Fruit fly (Drosophila melanogaster) whole organism, embryonic: Measurements from ENCODE around the gene CG17929.

Experiments
- B-H1 ChIP-seq: fragments of 200-800 bp; sonication (Bioruptor generic); IDR thresholded peaks from 3 replicates; pipeline ENCODE4 v1.3.6; 2022; ENCODE audit warnings: missing biosample characterization, missing genetic modification characterization
- CG10654 ChIP-seq: fragments of 200-800 bp; sonication (Bioruptor generic); optimal IDR thresholded peaks from 2 replicates; lab custom pipeline; 2016; ENCODE audit warnings: missing biosample characterization, missing genetic modification characterization
- CG10979 ChIP-seq: fragments of 200-800 bp; sonication (Bioruptor generic); optimal IDR thresholded peaks from 2 replicates; lab custom pipeline; 2018; ENCODE audit warnings: missing biosample characterization, mild to moderate bottlenecking, missing genetic modification characterization, moderate library complexity
- CG11247 ChIP-seq: fragments of 200-800 bp; sonication (Bioruptor generic); IDR thresholded peaks from 2 replicates; pipeline ENCODE4 v1.3.6; 2022; ENCODE audit warnings: missing biosample characterization, missing genetic modification characterization
- CG11456 ChIP-seq: fragments of 200-800 bp; sonication (Bioruptor generic); IDR thresholded peaks from 3 replicates; pipeline ENCODE4 v1.3.6; 2022; ENCODE audit warnings: missing biosample characterization, missing genetic modification characterization
- CG12769 ChIP-seq: fragments of 200-800 bp; sonication (Bioruptor generic); optimal IDR thresholded peaks from 2 replicates; lab custom pipeline; 2019; ENCODE audit warnings: missing biosample characterization, mild to moderate bottlenecking, missing genetic modification characterization, moderate library complexity
- CG13624 ChIP-seq: fragments of 200-800 bp; sonication (Bioruptor generic); optimal IDR thresholded peaks from 2 replicates; lab custom pipeline; 2016; ENCODE audit warnings: missing biosample characterization, missing genetic modification characterization
- CG16779 ChIP-seq: fragments of 200-800 bp; sonication (Bioruptor generic); IDR thresholded peaks from 2 replicates; pipeline ENCODE4 v1.3.6; 2022; ENCODE audit warnings: missing biosample characterization, missing genetic modification characterization
- CG17328 ChIP-seq: fragments of 200-800 bp; sonication (Bioruptor generic); IDR thresholded peaks from 2 replicates; pipeline ENCODE4 v1.3.6; 2022; ENCODE audit warnings: missing biosample characterization, missing genetic modification characterization
- CG18011 ChIP-seq: fragments of 200-800 bp; sonication (Bioruptor generic); optimal IDR thresholded peaks from 2 replicates; lab custom pipeline; 2017; ENCODE audit warnings: missing biosample characterization, missing genetic modification characterization, mild to moderate bottlenecking, moderate library complexity, missing genotype
- CG18599 ChIP-seq: fragments of 200-800 bp; sonication (Bioruptor generic); optimal IDR thresholded peaks from 3 replicates; lab custom pipeline; 2017; ENCODE audit warnings: missing biosample characterization, missing genetic modification characterization, mild to moderate bottlenecking, moderate library complexity, missing genetic modification reagents
- CG2199 ChIP-seq: fragments of 200-800 bp; sonication (Bioruptor generic); IDR thresholded peaks from 3 replicates; pipeline ENCODE4 v1.3.6; 2022; ENCODE audit warnings: missing biosample characterization, missing genetic modification characterization
- CG3847 ChIP-seq: fragments of 200-800 bp; sonication (Bioruptor generic); IDR thresholded peaks from 2 replicates; pipeline ENCODE4 v1.3.6; 2022; ENCODE audit warnings: missing biosample characterization, missing genetic modification characterization
- CG4328 ChIP-seq: fragments of 200-800 bp; sonication (Bioruptor generic); optimal IDR thresholded peaks from 3 replicates; lab custom pipeline; 2017; ENCODE audit warnings: missing biosample characterization, missing genetic modification reagents, missing genetic modification characterization
- CG7357 ChIP-seq: fragments of 200-800 bp; sonication (Bioruptor generic); IDR thresholded peaks from 3 replicates; pipeline ENCODE4 v1.3.6; 2022; ENCODE audit warnings: missing biosample characterization, missing genetic modification characterization
- CG7556 ChIP-seq: fragments of 200-800 bp; sonication (Bioruptor generic); optimal IDR thresholded peaks from 2 replicates; lab custom pipeline; 2017; ENCODE audit warnings: missing biosample characterization, mild to moderate bottlenecking, missing genetic modification characterization
- CG7786 ChIP-seq: fragments of 200-800 bp; sonication (Bioruptor generic); optimal IDR thresholded peaks from 2 replicates; lab custom pipeline; 2016; ENCODE audit warnings: missing biosample characterization, missing genetic modification characterization
- CkIIα-i1 ChIP-seq: fragments of 200-800 bp; sonication (Bioruptor generic); IDR thresholded peaks from 2 replicates; pipeline ENCODE4 v1.3.6; 2022; ENCODE audit warnings: missing biosample characterization, missing genetic modification characterization
- Doc2 ChIP-seq: fragments of 200-800 bp; sonication (Bioruptor generic); IDR thresholded peaks from 2 replicates; pipeline ENCODE4 v1.3.6; 2022; ENCODE audit warnings: missing biosample characterization, missing genetic modification characterization
- Hand ChIP-seq: fragments of 200-800 bp; sonication (Bioruptor generic); optimal IDR thresholded peaks from 2 replicates; lab custom pipeline; 2017; ENCODE audit warnings: mild to moderate bottlenecking, missing biosample characterization, missing genetic modification reagents, missing genetic modification characterization
- Hr3 ChIP-seq: fragments of 200-800 bp; sonication (Bioruptor generic); optimal IDR thresholded peaks from 3 replicates; lab custom pipeline; 2016; ENCODE audit warnings: missing biosample characterization, missing genetic modification characterization
- Mrtf ChIP-seq: fragments of 200-800 bp; sonication (Bioruptor generic); IDR thresholded peaks from 3 replicates; pipeline ENCODE4 v1.3.6; 2022; ENCODE audit warnings: missing biosample characterization, missing genetic modification characterization
- Nf-YA ChIP-seq: fragments of 200-800 bp; sonication (Bioruptor generic); IDR thresholded peaks from 2 replicates; pipeline ENCODE4 v1.3.6; 2022; ENCODE audit warnings: missing biosample characterization, missing genetic modification characterization
- Ravus ChIP-seq: fragments of 200-800 bp; sonication (Bioruptor generic); IDR thresholded peaks from 2 replicates; pipeline ENCODE4 v1.3.6; 2022; ENCODE audit warnings: missing biosample characterization, missing genetic modification characterization
- Six4 ChIP-seq: fragments of 200-800 bp; sonication (Bioruptor generic); optimal IDR thresholded peaks from 2 replicates; lab custom pipeline; 2016; ENCODE audit warnings: missing biosample characterization, missing genetic modification characterization
- TFAM ChIP-seq: fragments of 200-800 bp; sonication (Bioruptor generic); optimal IDR thresholded peaks from 2 replicates; lab custom pipeline; 2017; ENCODE audit warnings: missing biosample characterization, missing genetic modification characterization, inconsistent platforms
- Tbp ChIP-seq: fragments of >200 bp; optimal IDR thresholded peaks from 2 replicates; lab custom pipeline; 2018; ENCODE audit warnings: missing biosample characterization, missing genetic modification characterization
- al ChIP-seq: fragments of 200-800 bp; sonication (Bioruptor generic); IDR thresholded peaks from 2 replicates; pipeline ENCODE4 v1.3.6; 2022; ENCODE audit warnings: missing biosample characterization, missing genetic modification characterization
- ase ChIP-seq: fragments of 200-800 bp; sonication (Bioruptor generic); IDR thresholded peaks from 3 replicates; pipeline ENCODE4 v1.3.6; 2022; ENCODE audit warnings: missing biosample characterization, missing genetic modification characterization
- ato ChIP-seq: fragments of 200-800 bp; sonication (Bioruptor generic); IDR thresholded peaks from 2 replicates; pipeline ENCODE4 v1.3.6; 2022; ENCODE audit warnings: missing biosample characterization, missing genetic modification characterization; ENCODE audit not compliant: partially characterized antibody
- bbx ChIP-seq: fragments of 200-800 bp; sonication (Bioruptor generic); IDR thresholded peaks from 2 replicates; pipeline ENCODE4 v1.3.6; 2022; ENCODE audit warnings: missing biosample characterization, missing genetic modification characterization; ENCODE audit not compliant: partially characterized antibody
- bcd ChIP-seq: fragments of 200-800 bp; sonication (Bioruptor generic); optimal IDR thresholded peaks from 2 replicates; lab custom pipeline; 2017; ENCODE audit warnings: missing biosample characterization, mild to moderate bottlenecking, missing genetic modification characterization
- br ChIP-seq: fragments of >200 bp; optimal IDR thresholded peaks from 2 replicates; lab custom pipeline; 2017
- cad ChIP-seq: fragments of >200 bp; optimal IDR thresholded peaks from 2 replicates; lab custom pipeline; 2017; ENCODE audit warnings: missing biosample characterization, missing genetic modification characterization
- cwo ChIP-seq: fragments of 200-800 bp; sonication (Bioruptor generic); optimal IDR thresholded peaks from 3 replicates; lab custom pipeline; 2017; ENCODE audit warnings: missing biosample characterization, missing genetic modification characterization, mild to moderate bottlenecking, moderate library complexity, missing genetic modification reagents
- dm ChIP-seq: fragments of 200-800 bp; sonication (Bioruptor generic); optimal IDR thresholded peaks from 3 replicates; lab custom pipeline; 2016; ENCODE audit warnings: missing biosample characterization, missing genetic modification characterization
- emc ChIP-seq: fragments of 200-800 bp; sonication (Bioruptor generic); optimal IDR thresholded peaks from 2 replicates; lab custom pipeline; 2016; ENCODE audit warnings: missing biosample characterization, missing genetic modification characterization
- fd64A ChIP-seq: fragments of 200-800 bp; sonication (Bioruptor generic); optimal IDR thresholded peaks from 3 replicates; lab custom pipeline; 2018; ENCODE audit warnings: missing biosample characterization, mild to moderate bottlenecking, missing genetic modification characterization
- fu2 ChIP-seq: fragments of 200-800 bp; sonication (Bioruptor generic); optimal IDR thresholded peaks from 2 replicates; lab custom pipeline; 2016; ENCODE audit warnings: missing biosample characterization, missing genetic modification characterization
- gem ChIP-seq: fragments of 200-800 bp; sonication (Bioruptor generic); optimal IDR thresholded peaks from 2 replicates; lab custom pipeline; 2019; ENCODE audit warnings: missing biosample characterization, mild to moderate bottlenecking, missing genetic modification characterization, moderate library complexity
- ham ChIP-seq: fragments of 200-800 bp; sonication (Bioruptor generic); IDR thresholded peaks from 2 replicates; pipeline ENCODE4 v1.3.6; 2022; ENCODE audit warnings: missing biosample characterization, missing genetic modification characterization
- hth ChIP-seq: fragments of >200 bp; optimal IDR thresholded peaks from 2 replicates; lab custom pipeline; 2017; ENCODE audit warnings: inconsistent platforms
- insv ChIP-seq, 2 experiments: fragments of 200-800 bp; sonication (Bioruptor generic); optimal IDR thresholded peaks; 3 replicates each; lab custom pipeline; 2016 to 2018; ENCODE audit warnings: missing biosample characterization in 2 of 2, missing genetic modification characterization in 2 of 2
- kah ChIP-seq: fragments of 200-800 bp; sonication (Bioruptor generic); optimal IDR thresholded peaks from 2 replicates; lab custom pipeline; 2018; ENCODE audit warnings: missing biosample characterization, mild to moderate bottlenecking, missing genetic modification characterization
- kni ChIP-seq: fragments of 200-800 bp; sonication (Bioruptor generic); optimal IDR thresholded peaks from 3 replicates; lab custom pipeline; 2017; ENCODE audit warnings: mild to moderate bottlenecking, missing biosample characterization, missing genetic modification reagents, missing genetic modification characterization
- luna ChIP-seq: fragments of 200-800 bp; sonication (Bioruptor generic); optimal IDR thresholded peaks from 2 replicates; lab custom pipeline; 2016; ENCODE audit warnings: missing biosample characterization, missing genetic modification characterization
- onecut ChIP-seq: fragments of 200-800 bp; sonication (Bioruptor generic); IDR thresholded peaks from 2 replicates; pipeline ENCODE4 v1.3.6; 2022; ENCODE audit warnings: missing biosample characterization, missing genetic modification characterization
- shn ChIP-seq: fragments of 200-800 bp; sonication (Bioruptor generic); optimal IDR thresholded peaks from 3 replicates; lab custom pipeline; 2016; ENCODE audit warnings: missing biosample characterization, missing genetic modification characterization
- sqz ChIP-seq: fragments of 200-800 bp; sonication (Bioruptor generic); optimal IDR thresholded peaks from 3 replicates; lab custom pipeline; 2018; ENCODE audit warnings: missing biosample characterization, mild to moderate bottlenecking, missing genetic modification characterization

The CG17929 gene

DNA sequence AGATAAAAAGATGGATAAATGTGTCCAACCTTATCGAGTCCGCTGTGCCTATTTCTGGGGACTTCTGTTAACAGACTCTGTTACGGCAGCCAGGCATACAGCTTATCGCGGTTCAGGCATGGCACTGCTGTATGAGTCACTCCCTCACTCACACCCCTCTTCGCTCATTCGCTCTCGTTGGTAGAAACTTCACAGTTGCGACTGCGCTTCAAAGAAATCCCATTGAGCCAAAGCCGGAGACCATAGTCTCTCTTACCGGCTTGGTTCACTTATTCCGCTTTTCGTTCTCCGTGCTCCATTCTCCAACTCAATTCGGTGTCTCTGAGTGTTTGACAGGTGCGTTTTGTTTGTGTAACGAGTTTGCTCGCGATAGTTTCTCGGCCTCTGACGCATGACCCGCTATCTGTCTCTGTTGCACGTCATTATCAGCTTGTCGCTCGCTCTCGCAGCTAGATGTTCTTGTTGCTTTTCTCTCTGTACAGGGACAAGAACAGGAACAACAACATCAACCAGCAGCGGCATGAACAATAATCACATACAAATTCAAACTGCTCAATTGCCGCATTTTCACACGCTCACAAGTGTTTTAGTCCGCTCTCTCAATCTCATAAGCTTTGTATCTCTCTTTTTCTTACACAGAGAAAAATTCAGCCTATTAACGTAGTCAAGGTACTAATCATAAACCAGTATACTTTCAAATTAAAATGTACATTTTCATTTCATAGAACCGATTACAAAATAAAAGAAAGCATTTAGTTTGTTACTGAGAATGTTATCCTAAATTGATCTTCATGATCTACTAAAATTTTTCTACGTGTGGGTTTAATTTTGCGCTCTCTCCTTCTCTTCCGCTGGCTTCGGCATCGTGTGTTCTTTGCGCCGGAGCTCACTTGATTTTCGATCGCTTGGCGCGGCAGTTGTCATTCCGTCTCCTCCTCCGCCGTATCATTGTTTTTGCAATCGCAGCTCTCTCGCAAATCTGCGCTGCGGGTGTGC, 45.0 kb upstream of the CG17929 start (continued):
- TF ChIP-seq ato (GFP tag; lab: Robert Waterston, UW) (no peak), TFAM (GFP tag; lab: Kevin White, UChicago) (peak; percentile 96), B-H1 (GFP tag; lab: Robert Waterston, UW) (peak; percentile 100; the same call in 2 of the 3 replicates), CG2199 (GFP tag; lab: Robert Waterston, UW) (peak; percentile 99), shn (GFP tag; lab: Kevin White, UChicago) (peak; percentile 99), br (lab: Kevin White, UChicago) (no peak), dm (GFP tag; lab: Kevin White, UChicago) (peak; percentile 99), Ravus (GFP tag; lab: Robert Waterston, UW) (peak; percentile 98), fd64A (GFP tag; lab: Kevin White, UChicago) (peak; percentile 96), CG16779 (GFP tag; lab: Robert Waterston, UW) (peak; percentile 99), Six4 (peak; percentile 100), emc (peak; percentile 98), CG7357 (GFP tag; lab: Robert Waterston, UW) (peak; percentile 98), ase (GFP tag; lab: Robert Waterston, UW) (peak; percentile 99), Hand (GFP tag; lab: Kevin White, UChicago) (peak; percentile 99), Tbp (GFP tag; lab: Kevin White, UChicago) (no peak), CkIIα-i1 (GFP tag; lab: Robert Waterston, UW) (peak; percentile 97; the same call in 1 of the 2 replicates), CG11247 (peak; percentile 99), onecut (GFP tag; lab: Robert Waterston, UW) (peak; percentile 98), Mrtf (GFP tag; lab: Robert Waterston, UW) (peak; percentile 98; the same call in 2 of the 3 replicates), CG12769 (tag; lab: Kevin White, UChicago) (peak; percentile 99), cwo (GFP tag; lab: Kevin White, UChicago) (peak; percentile 98), CG10979 (tag; lab: Kevin White, UChicago) (peak; percentile 100), luna (peak; percentile 99), CG18599 (GFP tag; lab: Kevin White, UChicago) (peak; percentile 100), bbx (GFP tag; lab: Robert Waterston, UW) (no peak; the same call in 1 of the 2 replicates), hth (lab: Kevin White, UChicago) (no peak), CG17328 (peak; percentile 100), Hr3 (GFP tag; lab: Kevin White, UChicago) (peak; percentile 100), bcd (peak; percentile 99), CG7556 (GFP tag; lab: Kevin White, UChicago) (peak; percentile 100), Doc2 (no peak; the same call in 1 of the 2 replicates), CG3847 (GFP tag; lab: Robert Waterston, UW) (peak; percentile 100), CG13624 (GFP tag; lab: Kevin White, UChicago) (peak; percentile 100), kni (GFP tag; lab: Kevin White, UChicago) (peak; percentile 100), gem (tag; lab: Kevin White, UChicago) (peak; percentile 100), insv (GFP tag; optimal IDR thresholded peaks at IDR 0.05; lab: Kevin White, UChicago) (peak; percentile 59 to 83), kah (peak; percentile 97), Nf-YA (peak; percentile 99), CG7786 (GFP tag; lab: Kevin White, UChicago) (peak; percentile 99), ham (GFP tag; lab: Robert Waterston, UW) (peak; percentile 98), fu2 (GFP tag; lab: Kevin White, UChicago) (peak; percentile 99), CG18011 (GFP tag; lab: Kevin White, UChicago) (peak; percentile 93), sqz (GFP tag; lab: Kevin White, UChicago) (peak; percentile 99), CG11456 (peak; percentile 99), CG10654 (peak; percentile 99), cad (GFP tag; lab: Kevin White, UChicago) (no peak), al (GFP tag; lab: Robert Waterston, UW) (peak; percentile 99), CG4328 (GFP tag; lab: Kevin White, UChicago) (peak; percentile 98)
